Worm (Caenorhabditis elegans) whole organism, late embryonic: Measurements from ENCODE around the gene lgc-5.

ENCODE experiments used
- C08G9.2 ChIP-seq: sonication (generic microtip); optimal IDR thresholded peaks from 2 replicates; lab custom pipeline; 2016; ENCODE audit warnings: mild to moderate bottlenecking, missing genetic modification characterization, moderate library complexity, missing compliant biosample characterization
- K02D7.2 ChIP-seq: sonication (generic microtip); optimal IDR thresholded peaks from 2 replicates; lab custom pipeline; 2017; ENCODE audit warnings: mild to moderate bottlenecking, missing genetic modification characterization, missing compliant biosample characterization
- T23F11.4 ChIP-seq: fragments of 200-800 bp; sonication (Bioruptor generic); optimal IDR thresholded peaks from 2 replicates; lab custom pipeline; 2018; ENCODE audit warnings: mild to moderate bottlenecking, missing genetic modification characterization, missing compliant biosample characterization
- Y22D7AL.16 ChIP-seq: sonication (generic microtip); optimal IDR thresholded peaks from 2 replicates; lab custom pipeline; 2016; ENCODE audit warnings: missing genetic modification characterization, missing compliant biosample characterization
- ahr-1 ChIP-seq: sonication (generic microtip); optimal IDR thresholded peaks from 2 replicates; lab custom pipeline; 2016; ENCODE audit warnings: missing genetic modification characterization, missing compliant biosample characterization
- ama-1 ChIP-seq: fragments of 150-350 bp; optimal IDR thresholded peaks from 2 replicates; lab custom pipeline; 2014
- ceh-14 ChIP-seq: sonication (generic microtip); optimal IDR thresholded peaks from 2 replicates; lab custom pipeline; 2016; ENCODE audit warnings: missing genotype, missing genetic modification characterization, missing compliant biosample characterization
- ceh-18 ChIP-seq: sonication (generic microtip); optimal IDR thresholded peaks from 2 replicates; lab custom pipeline; 2016; ENCODE audit warnings: missing genetic modification characterization, missing compliant biosample characterization
- ceh-19 ChIP-seq: fragments of 200-800 bp; sonication (Bioruptor generic); optimal IDR thresholded peaks from 2 replicates; lab custom pipeline; 2018; ENCODE audit warnings: mild to moderate bottlenecking, missing genetic modification characterization, missing compliant biosample characterization
- ceh-24 ChIP-seq: sonication (generic microtip); optimal IDR thresholded peaks from 2 replicates; lab custom pipeline; 2016; ENCODE audit warnings: mild to moderate bottlenecking, missing genetic modification characterization, missing compliant biosample characterization
- ceh-30 ChIP-seq: fragments of 150-350 bp; optimal IDR thresholded peaks from 2 replicates; lab custom pipeline; 2014; ENCODE audit warnings: missing biosample characterization, missing genetic modification characterization
- ceh-31 ChIP-seq: sonication (generic microtip); optimal IDR thresholded peaks from 2 replicates; lab custom pipeline; 2016; ENCODE audit warnings: missing genetic modification characterization, missing compliant biosample characterization
- ceh-9 ChIP-seq: sonication (generic microtip); optimal IDR thresholded peaks from 2 replicates; lab custom pipeline; 2016; ENCODE audit warnings: mild to moderate bottlenecking, missing genetic modification characterization, inconsistent platforms, missing compliant biosample characterization
- che-1 ChIP-seq: sonication (generic microtip); optimal IDR thresholded peaks from 2 replicates; lab custom pipeline; 2016; ENCODE audit warnings: mild to moderate bottlenecking, missing genetic modification characterization, missing compliant biosample characterization
- dmd-4 ChIP-seq: sonication (generic microtip); optimal IDR thresholded peaks from 2 replicates; lab custom pipeline; 2016; ENCODE audit warnings: borderline replicate concordance, missing genetic modification characterization, missing compliant biosample characterization
- elt-4 ChIP-seq: sonication (generic microtip); optimal IDR thresholded peaks from 2 replicates; lab custom pipeline; 2016; ENCODE audit warnings: missing genetic modification characterization, missing compliant biosample characterization
- ets-4 ChIP-seq: sonication (generic microtip); optimal IDR thresholded peaks from 2 replicates; lab custom pipeline; 2016; ENCODE audit warnings: missing genetic modification characterization, missing compliant biosample characterization
- eyg-1 ChIP-seq: sonication (generic microtip); optimal IDR thresholded peaks from 2 replicates; lab custom pipeline; 2016; ENCODE audit warnings: missing genotype, missing genetic modification characterization, missing compliant biosample characterization
- fkh-10 ChIP-seq: fragments of 150-350 bp; optimal IDR thresholded peaks from 2 replicates; lab custom pipeline; 2014; ENCODE audit warnings: missing biosample characterization, missing genetic modification reagents, missing genetic modification characterization
- fkh-6 ChIP-seq: sonication (generic microtip); optimal IDR thresholded peaks from 2 replicates; lab custom pipeline; 2016; ENCODE audit warnings: missing genetic modification characterization, missing compliant biosample characterization
- hlh-15 ChIP-seq: sonication (generic microtip); optimal IDR thresholded peaks from 2 replicates; lab custom pipeline; 2016; ENCODE audit warnings: missing genetic modification characterization, missing compliant biosample characterization
- hlh-8 ChIP-seq: sonication (generic microtip); optimal IDR thresholded peaks from 2 replicates; lab custom pipeline; 2016; ENCODE audit warnings: missing genotype, missing genetic modification characterization, missing compliant biosample characterization
- lim-6 ChIP-seq: sonication (generic microtip); optimal IDR thresholded peaks from 2 replicates; lab custom pipeline; 2016; ENCODE audit warnings: missing genetic modification characterization, missing compliant biosample characterization
- madf-2 ChIP-seq: sonication (generic microtip); optimal IDR thresholded peaks from 2 replicates; lab custom pipeline; 2017; ENCODE audit warnings: missing genetic modification characterization, missing compliant biosample characterization
- nfya-1 ChIP-seq: sonication (generic microtip); optimal IDR thresholded peaks from 2 replicates; lab custom pipeline; 2017; ENCODE audit warnings: missing genetic modification characterization, mild to moderate bottlenecking, missing compliant biosample characterization, antibody characterized with exemption, moderate library complexity
- nhr-11 ChIP-seq: fragments of 150-350 bp; optimal IDR thresholded peaks from 2 replicates; lab custom pipeline; 2014; ENCODE audit warnings: missing biosample characterization, missing genetic modification characterization
- nhr-232 ChIP-seq: sonication (generic microtip); optimal IDR thresholded peaks from 2 replicates; lab custom pipeline; 2016; ENCODE audit warnings: missing genetic modification characterization, missing compliant biosample characterization
- odd-2 ChIP-seq: sonication (generic microtip); optimal IDR thresholded peaks from 2 replicates; lab custom pipeline; 2017; ENCODE audit warnings: antibody characterized with exemption, mild to moderate bottlenecking, missing genetic modification characterization, missing compliant biosample characterization
- pax-1 ChIP-seq: fragments of 150-350 bp; optimal IDR thresholded peaks from 2 replicates; lab custom pipeline; 2014; ENCODE audit warnings: missing biosample characterization, missing genetic modification characterization
- pha-2 ChIP-seq: sonication (generic microtip); optimal IDR thresholded peaks from 2 replicates; lab custom pipeline; 2017; ENCODE audit warnings: mild to moderate bottlenecking, missing genetic modification characterization, missing compliant biosample characterization
- pha-4 ChIP-seq: fragments of 150-350 bp; optimal IDR thresholded peaks from 2 replicates; lab custom pipeline; 2018; ENCODE audit warnings: missing biosample characterization, missing genetic modification reagents, missing genetic modification characterization
- pqm-1 ChIP-seq: sonication (generic microtip); optimal IDR thresholded peaks from 2 replicates; lab custom pipeline; 2016; ENCODE audit warnings: missing genetic modification characterization, missing compliant biosample characterization
- ref-2 ChIP-seq: sonication (generic microtip); optimal IDR thresholded peaks from 2 replicates; lab custom pipeline; 2016; ENCODE audit warnings: missing genetic modification characterization, missing compliant biosample characterization
- sox-2 ChIP-seq: fragments of 200-800 bp; sonication (Bioruptor generic); IDR thresholded peaks from 2 replicates; pipeline ENCODE4 v1.3.6; 2022; ENCODE audit warnings: missing genetic modification reagents, missing genetic modification characterization, missing compliant biosample characterization
- tbx-2 ChIP-seq: sonication (generic microtip); optimal IDR thresholded peaks from 2 replicates; lab custom pipeline; 2016; ENCODE audit warnings: missing genetic modification characterization, missing compliant biosample characterization
- tbx-7 ChIP-seq: sonication (generic microtip); optimal IDR thresholded peaks from 2 replicates; lab custom pipeline; 2016; ENCODE audit warnings: missing genotype, missing genetic modification characterization, missing compliant biosample characterization
- ttx-3 ChIP-seq: sonication (generic microtip); optimal IDR thresholded peaks from 2 replicates; lab custom pipeline; 2016; ENCODE audit warnings: missing genetic modification reagents, missing genetic modification characterization, missing compliant biosample characterization
- unc-3 ChIP-seq, 2 experiments: fragments of 200-800 bp in 1 of 2; sonication (Bioruptor generic) in 1 of 2; sonication (generic microtip) in 1 of 2; conservative IDR thresholded peaks in 1 of 2; optimal IDR thresholded peaks in 1 of 2; 2 replicates each; pipeline versions ENCODE4 v1.3.6 to Lab custom; 2016 to 2022; ENCODE audit warnings: missing compliant biosample characterization in 2 of 2, missing genetic modification characterization in 2 of 2, missing genetic modification reagents in 1 of 2
- unc-86 ChIP-seq: sonication (generic microtip); optimal IDR thresholded peaks from 2 replicates; lab custom pipeline; 2016; ENCODE audit warnings: missing genetic modification characterization, missing compliant biosample characterization
- zip-5 ChIP-seq: sonication (generic microtip); optimal IDR thresholded peaks from 2 replicates; lab custom pipeline; 2016; ENCODE audit warnings: missing genetic modification characterization, missing compliant biosample characterization
- ztf-16 ChIP-seq: sonication (generic microtip); optimal IDR thresholded peaks from 2 replicates; lab custom pipeline; 2017; ENCODE audit warnings: missing genetic modification characterization, missing compliant biosample characterization

The lgc-5 gene

ce11 chrIV:8333988-8334863, 8.3 kb upstream of the lgc-5 start, which contains the start of gene his-32 (continued):
- no peak for TF ChIP-seq elt-4 (tag; lab: Kevin White, UChicago)
- TF ChIP-seq tbx-7 (tag; lab: Kevin White, UChicago) = peak; percentile 79
- no peak for TF ChIP-seq ahr-1
- TF ChIP-seq Y22D7AL.16 (tag; lab: Kevin White, UChicago) = no peak
- no peak for TF ChIP-seq ttx-3
- TF ChIP-seq unc-86 (tag; lab: Kevin White, UChicago) = no peak
- peak; percentile 26 for TF ChIP-seq fkh-6 (tag; lab: Kevin White, UChicago)
- TF ChIP-seq ceh-14 (tag; lab: Kevin White, UChicago) = no peak
- TF ChIP-seq ceh-9 (tag; lab: Kevin White, UChicago) = no peak
- peak; percentile 90 for TF ChIP-seq ref-2
- no peak for TF ChIP-seq hlh-15 (tag; lab: Kevin White, UChicago)
- TF ChIP-seq madf-2 (tag; lab: Kevin White, UChicago) = no peak
- TF ChIP-seq pha-4 = no peak
- TF ChIP-seq sox-2 (GFP tag; lab: Robert Waterston, UW) = peak; percentile 83
- no peak for TF ChIP-seq ceh-18
- peak; percentile 86 for TF ChIP-seq ceh-31 (tag; lab: Kevin White, UChicago)
- TF ChIP-seq T23F11.4 (GFP tag; lab: Kevin White, UChicago) = no peak
- peak; percentile 81 for TF ChIP-seq tbx-2
- peak; percentile 85 for TF ChIP-seq pax-1 (tag; lab: Kevin White, UChicago)
- peak; percentile 89 for TF ChIP-seq ama-1 (lab: Kevin White, UChicago)
- TF ChIP-seq nhr-232 = no peak
- no peak for TF ChIP-seq ceh-19 (GFP tag; lab: Kevin White, UChicago)
- no peak for TF ChIP-seq pqm-1
- no peak for TF ChIP-seq lim-6 (tag; lab: Kevin White, UChicago)
- no peak for TF ChIP-seq dmd-4
- TF ChIP-seq zip-5 (tag; lab: Kevin White, UChicago) = no peak
- TF ChIP-seq ztf-16 (tag; lab: Kevin White, UChicago) = peak; percentile 66
- no peak for TF ChIP-seq che-1 (tag; lab: Kevin White, UChicago)
- TF ChIP-seq K02D7.2 (tag; lab: Kevin White, UChicago) = no peak
- no peak for TF ChIP-seq hlh-8 (tag; lab: Kevin White, UChicago)
- no peak for TF ChIP-seq ceh-30 (tag; lab: Kevin White, UChicago)

ce11 chrIV:8339636-8340035, 2.8 kb upstream of the lgc-5 start, which contains the start of gene lgc-6:
TSS of gene lgc-6 (plus strand) at chrIV:8339936.
- TF ChIP-seq ttx-3 (no peak), fkh-10 (no peak), pax-1 (tag; lab: Kevin White, UChicago) (no peak), nfya-1 (tag; lab: Kevin White, UChicago) (no peak), dmd-4 (no peak), C08G9.2 (no peak), tbx-7 (tag; lab: Kevin White, UChicago) (no peak), nhr-11 (tag; lab: Kevin White, UChicago) (no peak), pha-2 (tag; lab: Kevin White, UChicago) (no peak)

ce11 chrIV:8345518-8345917, 3.0 kb downstream of the lgc-5 start, which contains the start of gene F17E9.5:
TSS of gene F17E9.5 (plus strand) at chrIV:8345818.
- TF ChIP-seq ceh-24 (tag; lab: Kevin White, UChicago) (no peak), odd-2 (no peak), ets-4 (tag; lab: Kevin White, UChicago) (no peak), eyg-1 (tag; lab: Kevin White, UChicago) (no peak), unc-3 (GFP tag; conservative IDR thresholded peaks at IDR 0.05; lab: Robert Waterston, UW) (no peak), unc-3 (tag; optimal IDR thresholded peaks at IDR 0.05; lab: Kevin White, UChicago) (no peak), pqm-1 (no peak)
